Worm (Caenorhabditis elegans) whole organism, L4 larva: Measurements from ENCODE around the gene col-95.

Experiments
- R02D3.7 ChIP-seq: fragments of 150-350 bp; sonication (generic microtip); optimal IDR thresholded peaks from 3 replicates; lab custom pipeline; 2014; ENCODE audit warnings: missing biosample characterization, missing genetic modification characterization
- Y105C5A.15 ChIP-seq: fragments of 200-800 bp; sonication (Bioruptor generic); IDR thresholded peaks from 2 replicates; pipeline ENCODE4 v1.3.6; 2022; ENCODE audit warnings: missing genetic modification characterization, missing compliant biosample characterization
- attf-4 ChIP-seq: sonication (generic microtip); optimal IDR thresholded peaks from 3 replicates; lab custom pipeline; 2017; ENCODE audit warnings: missing biosample characterization, missing genetic modification characterization
- ceh-44 ChIP-seq: fragments of 200-800 bp; sonication (Bioruptor generic); IDR thresholded peaks from 2 replicates; pipeline ENCODE4 v1.3.6; 2022; ENCODE audit warnings: missing genetic modification reagents, missing genetic modification characterization, missing compliant biosample characterization
- fos-1 ChIP-seq: fragments of 150-350 bp; optimal IDR thresholded peaks from 2 replicates; lab custom pipeline; 2014; ENCODE audit warnings: missing biosample characterization, missing genetic modification characterization
- hif-1 ChIP-seq, 2 experiments: sonication (generic microtip); optimal IDR thresholded peaks; 2 replicates each; lab custom pipeline; 2016 to 2017; ENCODE audit warnings: missing compliant biosample characterization in 2 of 2, missing genetic modification characterization in 2 of 2, missing genetic modification reagents in 2 of 2, missing genotype in 2 of 2, mild to moderate bottlenecking in 1 of 2
- nhr-6 ChIP-seq: fragments of 150-350 bp; optimal IDR thresholded peaks from 2 replicates; lab custom pipeline; 2014; ENCODE audit warnings: missing biosample characterization, missing genetic modification characterization
- pha-4 ChIP-seq, 2 experiments: fragments of 150-350 bp in 1 of 2; fragments of 200-800 bp in 1 of 2; sonication (Bioruptor generic) in 1 of 2; IDR thresholded peaks in 1 of 2; optimal IDR thresholded peaks in 1 of 2; 2 replicates each; pipeline versions ENCODE4 v1.3.6 to Lab custom; 2014 to 2022; ENCODE audit warnings: missing genetic modification characterization in 2 of 2, missing genetic modification reagents in 2 of 2, missing biosample characterization in 1 of 2, missing compliant biosample characterization in 1 of 2
- saeg-2 ChIP-seq: fragments of 200-800 bp; sonication (Bioruptor generic); IDR thresholded peaks from 2 replicates; pipeline ENCODE4 v1.3.6; 2022; ENCODE audit warnings: missing genetic modification reagents, missing genetic modification characterization, missing compliant biosample characterization
- tra-1 ChIP-seq: fragments of 200-800 bp; sonication (Bioruptor generic); IDR thresholded peaks from 2 replicates; pipeline ENCODE4 v1.3.6; 2022; ENCODE audit warnings: missing genetic modification reagents, missing genetic modification characterization, missing compliant biosample characterization
- unc-39 ChIP-seq: sonication (generic microtip); optimal IDR thresholded peaks from 2 replicates; lab custom pipeline; 2017; ENCODE audit warnings: missing biosample characterization, missing genetic modification characterization
- zfp-3 ChIP-seq: fragments of 200-800 bp; sonication (Bioruptor generic); conservative IDR thresholded peaks from 2 replicates; pipeline ENCODE4 v1.3.6; 2022; ENCODE audit warnings: missing genetic modification reagents, missing genetic modification characterization, missing compliant biosample characterization

DNA sequence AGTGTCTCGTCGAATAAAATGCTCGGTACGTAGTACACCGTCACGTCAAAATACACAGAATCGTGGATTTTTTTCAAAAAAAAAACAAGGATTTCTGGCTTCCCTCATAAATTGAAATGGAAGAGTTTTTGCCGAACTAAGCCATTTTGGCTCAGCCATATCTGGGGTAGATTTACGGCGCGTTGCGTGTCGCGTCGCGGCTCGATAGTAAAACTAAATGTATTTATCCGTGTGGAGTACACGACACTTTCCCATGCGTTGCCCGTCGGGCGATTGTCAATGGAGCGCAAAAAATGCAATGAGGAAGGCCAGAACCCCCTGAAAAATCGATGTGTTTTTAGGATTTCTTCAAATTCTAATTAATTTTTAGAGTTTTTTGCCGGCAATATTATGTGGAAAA, 46.4 kb downstream of the col-95 start:
- TF ChIP-seq saeg-2 (no peak), attf-4 (tag; lab: Kevin White, UChicago) (no peak), tra-1 (GFP tag; lab: Robert Waterston, UW) (no peak), fos-1 (tag; lab: Kevin White, UChicago) (no peak), Y105C5A.15 (GFP tag; lab: Robert Waterston, UW) (no peak), ceh-44 (GFP tag; lab: Robert Waterston, UW) (no peak), pha-4 (GFP tag; IDR thresholded peaks at IDR 0.05; lab: Robert Waterston, UW) (no peak), pha-4 (tag; optimal IDR thresholded peaks at IDR 0.05; lab: Kevin White, UChicago) (no peak), nhr-6 (tag; lab: Kevin White, UChicago) (no peak), unc-39 (no peak), zfp-3 (no peak), R02D3.7 (no peak), hif-1 (tag; optimal IDR thresholded peaks at IDR 0.05; lab: Kevin White, UChicago) (no peak)
